Fruit fly (Drosophila melanogaster) whole organism, embryonic: ENCODE measurements around the gene CG3634.

ENCODE experiments used
- B-H1 ChIP-seq: fragments of 200-800 bp; sonication (Bioruptor generic); IDR thresholded peaks from 3 replicates; pipeline ENCODE4 v1.3.6; 2022; ENCODE audit warnings: missing biosample characterization, missing genetic modification characterization
- B-H2 ChIP-seq: fragments of 200-800 bp; sonication (Bioruptor generic); optimal IDR thresholded peaks from 2 replicates; lab custom pipeline; 2018; ENCODE audit warnings: missing biosample characterization, mild to moderate bottlenecking, missing genetic modification characterization
- CG10959 ChIP-seq: fragments of 200-800 bp; sonication (Bioruptor generic); IDR thresholded peaks from 2 replicates; pipeline ENCODE4 v1.3.6; 2022; ENCODE audit warnings: missing biosample characterization, missing genetic modification characterization
- CG12104 ChIP-seq: fragments of 200-800 bp; sonication (Bioruptor generic); optimal IDR thresholded peaks from 3 replicates; lab custom pipeline; 2016; ENCODE audit warnings: missing biosample characterization, missing genetic modification characterization
- CG15073 ChIP-seq: fragments of 200-800 bp; sonication (Bioruptor generic); optimal IDR thresholded peaks from 2 replicates; lab custom pipeline; 2016; ENCODE audit warnings: missing biosample characterization, missing genetic modification characterization
- CG15479 ChIP-seq: fragments of 200-800 bp; sonication (Bioruptor generic); optimal IDR thresholded peaks from 3 replicates; lab custom pipeline; 2019; ENCODE audit warnings: missing biosample characterization, mild to moderate bottlenecking, missing genetic modification characterization, moderate library complexity
- CG17385 ChIP-seq: fragments of 200-800 bp; sonication (Bioruptor generic); optimal IDR thresholded peaks from 3 replicates; lab custom pipeline; 2018; ENCODE audit warnings: missing biosample characterization, mild to moderate bottlenecking, missing genetic modification characterization
- CG18764 ChIP-seq: fragments of 200-800 bp; sonication (Bioruptor generic); optimal IDR thresholded peaks from 3 replicates; lab custom pipeline; 2016; ENCODE audit warnings: missing biosample characterization, missing genetic modification characterization
- CG2875 ChIP-seq: fragments of 200-800 bp; sonication (Bioruptor generic); optimal IDR thresholded peaks from 2 replicates; lab custom pipeline; 2017; ENCODE audit warnings: missing biosample characterization, mild to moderate bottlenecking, missing genetic modification characterization, missing genetic modification reagents
- CG2889 ChIP-seq: fragments of 200-800 bp; sonication (Bioruptor generic); IDR thresholded peaks from 3 replicates; pipeline ENCODE4 v1.3.6; 2022; ENCODE audit warnings: missing biosample characterization, missing genetic modification characterization
- CG31441 ChIP-seq: fragments of 200-800 bp; sonication (Bioruptor generic); IDR thresholded peaks from 2 replicates; pipeline ENCODE4 v1.3.6; 2022; ENCODE audit warnings: missing biosample characterization, missing genetic modification characterization
- CG34224 ChIP-seq: fragments of 200-800 bp; sonication (Bioruptor generic); IDR thresholded peaks from 3 replicates; pipeline ENCODE4 v1.3.6; 2022; ENCODE audit warnings: missing biosample characterization, missing genetic modification characterization; ENCODE audit not compliant: partially characterized antibody
- CG4282 ChIP-seq: fragments of 200-800 bp; sonication (Bioruptor generic); optimal IDR thresholded peaks from 2 replicates; lab custom pipeline; 2016; ENCODE audit warnings: missing biosample characterization, missing genetic modification characterization
- CG4360 ChIP-seq: fragments of 200-800 bp; sonication (Bioruptor generic); IDR thresholded peaks from 2 replicates; pipeline ENCODE4 v1.3.6; 2022; ENCODE audit warnings: missing biosample characterization, missing genetic modification characterization
- CG7987 ChIP-seq: fragments of 200-800 bp; sonication (Bioruptor generic); optimal IDR thresholded peaks from 2 replicates; lab custom pipeline; 2018; ENCODE audit warnings: missing biosample characterization, mild to moderate bottlenecking, missing genetic modification characterization, moderate library complexity
- CG8281 ChIP-seq: fragments of 200-800 bp; sonication (Bioruptor generic); optimal IDR thresholded peaks from 2 replicates; lab custom pipeline; 2018; ENCODE audit warnings: missing biosample characterization, mild to moderate bottlenecking, missing genetic modification characterization, moderate library complexity
- CG8924 ChIP-seq: fragments of 200-800 bp; optimal IDR thresholded peaks from 3 replicates; lab custom pipeline; 2019; ENCODE audit warnings: missing biosample characterization, mild to moderate bottlenecking, missing genetic modification characterization, moderate library complexity
- D ChIP-seq, 2 experiments: fragments of 200-800 bp in 1 of 2; fragments of >200 bp in 1 of 2; sonication (Bioruptor generic) in 1 of 2; optimal IDR thresholded peaks; 2 replicates in 1 of 2; 3 replicates in 1 of 2; lab custom pipeline; 2017; ENCODE audit warnings: mild to moderate bottlenecking in 1 of 2, missing biosample characterization in 1 of 2, missing genetic modification characterization in 1 of 2, missing genetic modification reagents in 1 of 2
- HLH4C ChIP-seq: fragments of 200-800 bp; sonication (Bioruptor generic); IDR thresholded peaks from 3 replicates; pipeline ENCODE4 v1.3.6; 2022; ENCODE audit warnings: missing biosample characterization, missing genetic modification characterization; ENCODE audit not compliant: partially characterized antibody
- HmgD ChIP-seq: fragments of 200-800 bp; sonication (Bioruptor generic); optimal IDR thresholded peaks from 3 replicates; lab custom pipeline; 2016; ENCODE audit warnings: missing biosample characterization, missing genetic modification characterization
- Hsf ChIP-seq: fragments of 200-800 bp; sonication (Bioruptor generic); optimal IDR thresholded peaks from 3 replicates; lab custom pipeline; 2016; ENCODE audit warnings: missing biosample characterization, missing genetic modification characterization
- NFAT ChIP-seq: fragments of 200-800 bp; sonication (Bioruptor generic); IDR thresholded peaks from 2 replicates; pipeline ENCODE4 v1.3.6; 2022; ENCODE audit warnings: missing biosample characterization, missing genetic modification characterization
- Sry-β ChIP-seq: fragments of 200-800 bp; sonication (Bioruptor generic); optimal IDR thresholded peaks from 2 replicates; lab custom pipeline; 2018; ENCODE audit warnings: missing biosample characterization, mild to moderate bottlenecking, missing genetic modification characterization, moderate library complexity
- Tbp ChIP-seq: fragments of >200 bp; optimal IDR thresholded peaks from 2 replicates; lab custom pipeline; 2018; ENCODE audit warnings: missing biosample characterization, missing genetic modification characterization
- Trl ChIP-seq, 3 experiments: fragments of >200 bp in 2 of 3; fragments of 200-800 bp in 1 of 3; sonication (Bioruptor generic) in 1 of 3; optimal IDR thresholded peaks; 2 replicates in 1 of 3; 3 replicates in 2 of 3; lab custom pipeline; 2016 to 2017; ENCODE audit warnings: missing biosample characterization in 1 of 3, missing genetic modification characterization in 1 of 3
- bbx ChIP-seq: fragments of 200-800 bp; sonication (Bioruptor generic); IDR thresholded peaks from 2 replicates; pipeline ENCODE4 v1.3.6; 2022; ENCODE audit warnings: missing biosample characterization, missing genetic modification characterization; ENCODE audit not compliant: partially characterized antibody
- cg ChIP-seq: fragments of 200-800 bp; sonication (Bioruptor generic); optimal IDR thresholded peaks from 3 replicates; lab custom pipeline; 2019; ENCODE audit warnings: missing biosample characterization, mild to moderate bottlenecking, missing genetic modification characterization, moderate library complexity
- crol ChIP-seq: fragments of 200-800 bp; sonication (Bioruptor generic); IDR thresholded peaks from 2 replicates; pipeline ENCODE4 v1.3.6; 2022; ENCODE audit warnings: missing biosample characterization, missing genetic modification characterization
- gro ChIP-seq: fragments of 200-800 bp; sonication (Bioruptor generic); optimal IDR thresholded peaks from 2 replicates; lab custom pipeline; 2016; ENCODE audit warnings: missing biosample characterization, missing genetic modification characterization
- inv ChIP-seq: fragments of 200-800 bp; sonication (Bioruptor generic); IDR thresholded peaks from 2 replicates; pipeline ENCODE4 v1.3.6; 2022; ENCODE audit warnings: missing biosample characterization, missing genetic modification characterization; ENCODE audit not compliant: partially characterized antibody
- kay ChIP-seq: fragments of 200-800 bp; sonication (Bioruptor generic); optimal IDR thresholded peaks from 2 replicates; lab custom pipeline; 2016; ENCODE audit warnings: missing biosample characterization, missing genetic modification characterization
- onecut ChIP-seq: fragments of 200-800 bp; sonication (Bioruptor generic); IDR thresholded peaks from 2 replicates; pipeline ENCODE4 v1.3.6; 2022; ENCODE audit warnings: missing biosample characterization, missing genetic modification characterization
- row ChIP-seq: fragments of 200-800 bp; sonication (Bioruptor generic); IDR thresholded peaks from 3 replicates; pipeline ENCODE4 v1.3.6; 2022; ENCODE audit warnings: missing biosample characterization, missing genetic modification characterization
- sc ChIP-seq, 3 experiments: fragments of >200 bp in 2 of 3; fragments of 200-800 bp in 1 of 3; sonication (Bioruptor generic) in 1 of 3; optimal IDR thresholded peaks; 2 replicates in 2 of 3; 3 replicates in 1 of 3; lab custom pipeline; 2017; ENCODE audit warnings: mild to moderate bottlenecking in 1 of 3, missing biosample characterization in 1 of 3, missing genetic modification characterization in 1 of 3, missing genetic modification reagents in 1 of 3
- shn ChIP-seq: fragments of 200-800 bp; sonication (Bioruptor generic); optimal IDR thresholded peaks from 3 replicates; lab custom pipeline; 2016; ENCODE audit warnings: missing biosample characterization, missing genetic modification characterization
- unpg ChIP-seq: fragments of 200-800 bp; sonication (Bioruptor generic); optimal IDR thresholded peaks from 3 replicates; lab custom pipeline; 2018; ENCODE audit warnings: missing biosample characterization, mild to moderate bottlenecking, missing genetic modification characterization, moderate library complexity
- wdn ChIP-seq: fragments of 200-800 bp; sonication (Bioruptor generic); IDR thresholded peaks from 2 replicates; pipeline ENCODE4 v1.3.6; 2022; ENCODE audit warnings: missing biosample characterization, missing genetic modification characterization
- zfh1 ChIP-seq: fragments of 200-800 bp; sonication (Bioruptor generic); IDR thresholded peaks from 3 replicates; pipeline ENCODE4 v1.3.6; 2022; ENCODE audit warnings: missing biosample characterization, missing genetic modification characterization

Gene CG3634

DNA sequence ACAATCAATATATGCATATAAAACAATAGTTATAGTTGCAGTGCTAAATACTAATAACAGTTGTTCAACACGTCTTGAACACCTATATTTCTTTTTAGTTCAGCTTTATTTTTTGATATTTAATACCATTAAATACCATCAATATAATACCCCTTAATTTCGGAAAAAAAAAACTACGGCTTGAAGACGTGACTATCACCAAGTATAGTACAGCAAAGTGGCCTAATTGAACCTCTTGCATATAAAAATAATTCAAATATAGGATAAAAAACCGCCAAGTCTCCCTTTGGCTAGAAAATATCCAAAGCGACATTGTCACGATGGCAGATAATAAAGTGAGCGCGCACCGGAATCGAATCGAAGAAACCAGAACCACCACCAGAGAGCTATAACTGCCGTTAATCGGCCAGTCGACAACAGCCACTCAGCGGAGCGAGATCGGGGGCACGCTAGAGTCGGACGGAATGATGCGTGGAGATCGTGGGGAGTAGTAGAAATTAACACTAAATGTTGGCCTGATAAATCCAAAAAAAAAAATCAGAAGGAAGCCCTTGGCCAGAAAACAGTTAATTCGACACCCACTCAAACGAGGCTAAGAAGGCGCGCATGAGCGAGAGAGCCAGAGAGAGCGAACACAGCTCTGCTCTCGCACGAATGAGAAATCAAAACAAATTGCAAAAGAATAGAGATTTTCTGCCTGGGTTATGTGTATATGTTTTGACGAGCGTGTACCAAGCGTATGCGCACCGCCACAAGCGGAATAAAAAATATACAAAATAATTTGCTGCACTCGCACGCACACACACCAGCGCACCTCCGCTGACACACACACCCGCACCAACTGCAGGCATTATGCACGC, 24.0 kb downstream of the CG3634 start (continued):
- TF ChIP-seq CG2875 (GFP tag; lab: Kevin White, UChicago) (no peak), gro (peak; percentile 28), kay (peak; percentile 62), CG8281 (peak; percentile 0), NFAT (0 out of 2 replicates have a peak, but pooled peaks have one; percentile 36), CG12104 (GFP tag; lab: Kevin White, UChicago) (peak; percentile 41), CG10959 (GFP tag; lab: Robert Waterston, UW) (0 out of 2 replicates have a peak, but pooled peaks have one; percentile 25), CG15073 (GFP tag; lab: Kevin White, UChicago) (no peak), HmgD (GFP tag; lab: Kevin White, UChicago) (no peak), bbx (GFP tag; lab: Robert Waterston, UW) (peak; percentile 64), unpg (GFP tag; lab: Kevin White, UChicago) (peak; percentile 8), Hsf (peak; percentile 16), B-H2 (GFP tag; lab: Kevin White, UChicago) (peak; percentile 32), Tbp (peak; percentile 83), CG4282 (GFP tag; lab: Kevin White, UChicago) (no peak), inv (0 out of 2 replicates have a peak, but pooled peaks have one; percentile 27), D (optimal IDR thresholded peaks at IDR 0.05; lab: Kevin White, UChicago) (no peak), D (GFP tag; optimal IDR thresholded peaks at IDR 0.05; lab: Kevin White, UChicago) (peak; percentile 41), cg (GFP tag; lab: Kevin White, UChicago) (peak; percentile 62), CG31441 (GFP tag; lab: Robert Waterston, UW) (peak; percentile 33; the same call in 1 of the 2 replicates), shn (GFP tag; lab: Kevin White, UChicago) (no peak), zfh1 (GFP tag; lab: Robert Waterston, UW) (0 out of 3 replicates have a peak, but pooled peaks have one; percentile 52), CG17385 (peak; percentile 19), CG8924 (tag; lab: Kevin White, UChicago) (peak; percentile 40), CG7987 (GFP tag; lab: Kevin White, UChicago) (peak; percentile 57), B-H1 (GFP tag; lab: Robert Waterston, UW) (no peak; the same call in 2 of the 3 replicates), Sry-β (GFP tag; lab: Kevin White, UChicago) (peak; percentile 100), CG2889 (no peak)

DNA sequence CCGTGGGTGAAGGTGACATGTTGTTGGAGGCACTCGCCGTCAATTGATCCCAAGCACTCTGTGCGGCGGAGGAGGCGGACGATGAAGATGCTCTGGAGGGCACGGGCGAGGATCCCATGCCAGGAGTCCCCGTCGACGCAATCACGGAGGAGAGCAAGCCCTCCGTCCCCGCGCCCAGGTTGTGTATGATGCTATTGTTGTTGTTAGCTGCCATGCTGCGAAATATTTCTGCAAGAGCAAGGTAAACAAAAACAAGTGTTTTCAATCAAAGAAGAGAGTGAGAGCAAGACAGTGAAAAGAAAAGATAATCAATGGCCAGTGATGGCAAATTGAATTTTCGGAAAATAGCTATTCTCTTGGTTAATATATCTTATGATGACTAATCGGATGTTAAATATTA, 24.7 kb downstream of the CG3634 start:
- no peak for TF ChIP-seq HLH4C (GFP tag; lab: Robert Waterston, UW)
- peak; percentile 38; the same call in 1 of the 2 replicates for TF ChIP-seq crol (GFP tag; lab: Robert Waterston, UW)
- no peak for TF ChIP-seq sc (optimal IDR thresholded peaks at IDR 0.05; lab: Kevin White, UChicago)
- no peak for TF ChIP-seq sc (GFP tag; optimal IDR thresholded peaks at IDR 0.05; lab: Kevin White, UChicago)
- TF ChIP-seq Tbp, result no peak
- TF ChIP-seq B-H2 (GFP tag; lab: Kevin White, UChicago), result no peak
- no peak for TF ChIP-seq CG18764 (GFP tag; lab: Kevin White, UChicago)
- peak; percentile 59 for TF ChIP-seq CG4360 (GFP tag; lab: Robert Waterston, UW)
- no peak for TF ChIP-seq row
- TF ChIP-seq CG15479 (GFP tag; lab: Kevin White, UChicago), result peak; percentile 66
- TF ChIP-seq CG34224 (GFP tag; lab: Robert Waterston, UW), result peak; percentile 17; the same call in 1 of the 3 replicates
- TF ChIP-seq onecut, result peak; percentile 38
- 0 out of 2 replicates have a peak, but pooled peaks have one; percentile 19 for TF ChIP-seq wdn
- peak in 1 of 2 experiments; percentile 32 for TF ChIP-seq Trl (optimal IDR thresholded peaks at IDR 0.05; lab: Kevin White, UChicago)
- no peak for TF ChIP-seq Trl (GFP tag; optimal IDR thresholded peaks at IDR 0.05; lab: Kevin White, UChicago)
